Worm (Caenorhabditis elegans) whole organism, L1 larva: ENCODE measurements around the gene lis-1.

Experiments used
- aha-1 ChIP-seq: fragments of 150-350 bp; optimal IDR thresholded peaks from 2 replicates; lab custom pipeline; 2014; ENCODE audit warnings: missing biosample characterization, missing genetic modification characterization
- ama-1 ChIP-seq: fragments of 150-350 bp; optimal IDR thresholded peaks from 2 replicates; lab custom pipeline; 2014

ce11 chrIII:13359847-13360246 is 16.7 kb downstream of the lis-1 start:
- TF ChIP-seq ama-1 = no peak
- TF ChIP-seq aha-1 (tag; lab: Kevin White, UChicago) = no peak
